Fruit fly (Drosophila melanogaster): ENCODE results near the gene Cln7.

Gene Cln7

dm6 chr3L:7344965-7345427, at the start of gene Cln7:
Gene Cln7 (minus strand): TSS chr3L:7345183.
- TF ChIP-seq noc (tag; optimal IDR thresholded peaks at IDR 0.05) = peak; percentile 64

- no peak for TF ChIP-seq noc (tag; optimal IDR thresholded peaks at IDR 0.05)
Observed at dm6 chr3L:7390442-7390841, 45.5 kb upstream of the Cln7 start, which contains the start of gene CG8563. Gene CG8563 (plus strand): TSS chr3L:7390742.

dm6 chr3L:7390004-7390403, 45.0 kb upstream of the Cln7 start:
- TF ChIP-seq noc (tag; optimal IDR thresholded peaks at IDR 0.05) = no peak

dm6 chr3L:7387814-7388213, 42.8 kb upstream of the Cln7 start, which contains the start of gene CG8564:
Gene CG8564 (minus strand): TSS chr3L:7387914.
- TF ChIP-seq noc (tag; optimal IDR thresholded peaks at IDR 0.05) = no peak

- TF ChIP-seq noc (tag; optimal IDR thresholded peaks at IDR 0.05) = peak; percentile 39
Observed at dm6 chr3L:7381359-7381976, 36.5 kb upstream of the Cln7 start, which contains the start of the genes SMSr and smid. Gene SMSr (minus strand): TSS chr3L:7381474. Gene smid (plus strand): TSS chr3L:7381614.

- no peak for TF ChIP-seq noc (tag; optimal IDR thresholded peaks at IDR 0.05)
Observed at dm6 chr3L:7380395-7380794, 35.4 kb upstream of the Cln7 start.

dm6 chr3L:7376830-7377229, 31.8 kb upstream of the Cln7 start:
- no peak for TF ChIP-seq noc (tag; optimal IDR thresholded peaks at IDR 0.05)

dm6 chr3L:7376151-7376550, 31.2 kb upstream of the Cln7 start:
- TF ChIP-seq noc (tag; optimal IDR thresholded peaks at IDR 0.05) = no peak

dm6 chr3L:7371290-7371689, 26.3 kb upstream of the Cln7 start:
- no peak for TF ChIP-seq noc (tag; optimal IDR thresholded peaks at IDR 0.05)

- TF ChIP-seq noc (tag; optimal IDR thresholded peaks at IDR 0.05) = peak; percentile 11
Observed at dm6 chr3L:7370231-7370882, 25.4 kb upstream of the Cln7 start.

- no peak for TF ChIP-seq noc (tag; optimal IDR thresholded peaks at IDR 0.05)
Observed at dm6 chr3L:7369543-7369942, 24.6 kb upstream of the Cln7 start, which contains the start of gene akirin. Gene akirin (plus strand): TSS chr3L:7369843.

- TF ChIP-seq noc (tag; optimal IDR thresholded peaks at IDR 0.05) = no peak
Observed at dm6 chr3L:7368934-7369333, 24.0 kb upstream of the Cln7 start, which contains the start of gene Sh3beta. Gene Sh3beta (minus strand): TSS chr3L:7369260.

dm6 chr3L:7367798-7368678, 23.1 kb upstream of the Cln7 start:
- no peak for TF ChIP-seq noc (tag; optimal IDR thresholded peaks at IDR 0.05)

- no peak for TF ChIP-seq noc (tag; optimal IDR thresholded peaks at IDR 0.05)
Observed at dm6 chr3L:7364717-7365278, 19.8 kb upstream of the Cln7 start.

dm6 chr3L:7361095-7361522, 16.1 kb upstream of the Cln7 start:
- TF ChIP-seq noc (tag; optimal IDR thresholded peaks at IDR 0.05) = peak; percentile 6

Measured in whole organism, larva.